Fruit fly (Drosophila melanogaster): Measurements from ENCODE around the gene CG6901.

The CG6901 gene

DNA sequence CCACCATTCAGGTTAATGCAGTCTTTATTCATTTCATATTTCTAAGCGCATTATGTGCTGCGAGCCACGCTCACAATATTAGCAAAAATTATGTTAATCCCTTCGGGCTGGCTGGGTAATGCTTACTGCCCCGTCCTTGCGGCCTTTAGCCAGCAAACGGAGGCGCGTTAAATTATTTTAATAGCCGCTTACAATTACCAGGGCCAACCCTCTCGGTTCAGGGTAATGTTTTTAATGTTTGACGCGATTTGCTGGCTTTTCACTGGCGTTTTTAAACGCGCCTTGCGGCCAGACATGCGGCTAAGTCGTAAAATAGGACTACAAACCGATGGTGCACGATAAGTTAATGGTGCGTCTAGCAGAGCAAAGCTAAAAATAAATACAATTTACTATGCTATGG lies 11.6 kb downstream of the CG6901 start:
- no peak for TF ChIP-seq noc (tag; optimal IDR thresholded peaks at IDR 0.05)

dm6 chr3R:16335438-16336073 lies 12.3 kb downstream of the CG6901 start:
- TF ChIP-seq noc (tag; optimal IDR thresholded peaks at IDR 0.05): no peak

DNA sequence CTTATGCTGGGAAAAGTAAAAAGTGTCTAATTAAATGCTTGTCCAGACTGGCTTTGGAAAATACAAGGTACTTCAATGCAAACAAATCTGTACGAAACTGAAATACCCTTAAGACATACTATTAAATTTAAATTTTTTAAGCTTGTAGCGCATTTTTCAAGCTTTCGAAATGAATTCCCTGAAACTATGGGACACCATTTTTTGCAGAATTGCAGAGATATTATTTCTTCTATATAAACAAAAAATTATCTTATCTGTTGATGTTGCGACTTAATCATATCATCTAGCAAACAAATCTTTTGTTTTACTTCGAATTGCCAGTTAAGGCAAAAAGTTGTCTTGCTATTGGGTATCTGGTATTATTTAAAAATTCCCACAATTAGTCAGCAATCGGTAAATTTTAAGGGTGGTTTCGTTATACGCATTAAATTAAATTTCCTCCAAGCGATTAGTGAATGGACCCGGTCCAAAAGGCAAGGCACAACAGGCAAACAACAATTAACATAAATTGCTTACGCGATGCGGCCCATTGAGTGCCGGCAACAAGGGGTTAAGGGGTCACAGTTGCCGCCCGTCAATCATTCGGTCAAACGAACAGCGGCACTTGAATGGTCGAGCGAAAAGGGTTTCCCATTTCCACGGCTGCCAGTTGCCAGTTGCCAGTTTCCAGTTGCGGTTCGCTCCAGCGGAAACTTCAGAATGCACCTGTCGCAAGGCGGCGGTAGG lies 13.3 kb downstream of the CG6901 start:
- no peak for TF ChIP-seq noc (tag; optimal IDR thresholded peaks at IDR 0.05)

- no peak for TF ChIP-seq noc (tag; optimal IDR thresholded peaks at IDR 0.05)
Measured at dm6 chr3R:16337053-16337385, 13.8 kb downstream of the CG6901 start.

dm6 chr3R:16337863-16338262 lies 14.6 kb downstream of the CG6901 start:
- no peak for TF ChIP-seq noc (tag; optimal IDR thresholded peaks at IDR 0.05)

- TF ChIP-seq noc (tag; optimal IDR thresholded peaks at IDR 0.05): no peak
Measured at dm6 chr3R:16338342-16338741, 15.1 kb downstream of the CG6901 start.

- TF ChIP-seq noc (tag; optimal IDR thresholded peaks at IDR 0.05): no peak
Measured at dm6 chr3R:16339475-16339874, 16.3 kb downstream of the CG6901 start, which contains the start of gene Sulf1. TSS of gene Sulf1 (minus strand) at chr3R:16339575.

DNA sequence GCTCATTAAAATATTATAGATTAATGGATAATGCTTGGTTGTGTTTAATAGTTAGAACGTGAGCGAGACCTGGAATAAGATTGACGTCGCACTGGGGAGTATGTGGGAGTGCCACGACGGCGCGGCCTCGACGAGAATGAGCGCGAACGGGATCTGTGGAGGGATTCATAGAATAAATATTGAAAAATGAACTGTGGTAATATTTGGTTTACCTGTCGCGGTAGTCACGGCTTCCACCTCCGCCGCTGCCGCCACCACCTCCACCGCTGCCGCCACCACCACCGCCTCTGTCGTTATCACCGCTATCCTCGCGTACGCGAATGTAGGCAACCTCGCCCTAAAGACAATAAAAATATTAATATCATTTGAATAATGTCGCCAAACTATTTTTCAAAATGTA lies 17.4 kb downstream of the CG6901 start:
- TF ChIP-seq noc (tag; optimal IDR thresholded peaks at IDR 0.05): no peak

DNA sequence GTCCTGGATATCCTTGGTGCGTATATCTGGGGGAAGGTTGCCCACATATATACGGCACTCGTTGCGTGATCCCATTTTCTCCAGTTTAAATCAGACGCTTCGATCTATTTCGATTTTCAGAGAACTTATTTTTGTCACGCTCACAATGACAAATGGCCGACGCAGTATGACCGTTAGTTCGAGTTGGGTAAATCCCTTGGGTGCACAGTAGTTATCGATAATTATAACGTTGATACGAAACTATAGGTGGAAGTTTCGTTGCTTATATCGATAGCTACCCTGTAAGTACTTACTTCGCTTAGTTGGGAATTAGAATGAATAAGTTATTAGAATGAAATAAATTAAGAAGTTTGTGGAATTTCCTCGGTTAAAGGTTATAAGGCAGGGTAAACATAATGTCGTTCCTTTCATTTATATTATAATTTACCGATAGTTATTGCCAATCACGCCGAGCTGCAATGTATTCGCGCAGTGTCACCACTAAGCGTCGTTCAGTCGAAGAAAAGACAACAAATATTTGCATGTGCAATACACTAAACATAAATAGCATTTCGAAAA lies 18.7 kb downstream of the CG6901 start, which contains the start of the genes SF2 and pad:
Gene SF2, minus strand, starts transcription at position 172 of the 558 bp plus-strand sequence.
Gene pad, plus strand, starts transcription at position 502 of the 558 bp plus-strand sequence.
- peak; percentile 86 for TF ChIP-seq noc (tag; optimal IDR thresholded peaks at IDR 0.05)

dm6 chr3R:16347626-16348264 lies 24.5 kb downstream of the CG6901 start:
- peak; percentile 44 for TF ChIP-seq noc (tag; optimal IDR thresholded peaks at IDR 0.05)

dm6 chr3R:16348289-16348688 lies 25.1 kb downstream of the CG6901 start:
- no peak for TF ChIP-seq noc (tag; optimal IDR thresholded peaks at IDR 0.05)

dm6 chr3R:16349111-16349655 lies 26.0 kb downstream of the CG6901 start, which contains the start of the genes CG14879 and Manf:
TSS of gene CG14879 (minus strand) at chr3R:16349226.
TSS of gene Manf (plus strand) at chr3R:16349404.
- peak; percentile 14 for TF ChIP-seq noc (tag; optimal IDR thresholded peaks at IDR 0.05)

DNA sequence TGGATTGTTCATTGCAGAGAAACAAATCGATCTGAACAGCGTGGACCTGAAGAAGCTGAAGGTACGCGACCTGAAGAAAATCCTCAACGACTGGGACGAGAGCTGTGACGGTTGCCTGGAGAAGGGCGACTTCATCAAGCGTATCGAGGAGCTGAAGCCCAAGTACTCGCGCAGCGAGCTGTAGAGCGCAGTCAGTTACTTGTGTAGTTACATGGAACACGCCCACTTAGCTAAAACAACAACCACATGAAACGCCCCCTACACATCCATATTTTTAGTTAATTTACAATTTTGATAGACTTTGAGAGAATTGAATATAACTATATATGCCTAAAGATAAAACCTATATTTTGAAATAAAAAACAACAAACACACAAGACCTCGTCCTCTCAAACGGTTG lies 27.2 kb downstream of the CG6901 start:
- TF ChIP-seq noc (tag; optimal IDR thresholded peaks at IDR 0.05): no peak

dm6 chr3R:16351044-16351443 lies 27.8 kb downstream of the CG6901 start:
- TF ChIP-seq noc (tag; optimal IDR thresholded peaks at IDR 0.05): no peak

DNA sequence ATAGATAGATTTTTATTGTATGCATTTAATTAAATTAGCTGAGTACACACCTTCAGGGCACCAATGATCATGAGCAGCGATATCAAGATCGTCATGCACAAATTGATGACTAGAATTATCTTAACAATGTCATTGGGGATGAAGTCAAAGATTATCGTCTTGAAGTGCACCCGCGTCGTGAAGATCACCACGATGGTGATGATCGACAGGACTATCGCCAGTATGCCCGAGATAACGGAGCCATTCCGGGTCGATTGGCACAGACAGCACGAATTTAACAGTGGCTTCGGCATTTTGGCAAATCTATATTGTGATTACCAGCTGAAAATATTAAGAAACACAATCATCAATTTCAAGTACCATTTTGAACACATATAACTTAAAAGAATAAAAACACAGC lies 28.8 kb downstream of the CG6901 start:
- no peak for TF ChIP-seq noc (tag; optimal IDR thresholded peaks at IDR 0.05)

DNA sequence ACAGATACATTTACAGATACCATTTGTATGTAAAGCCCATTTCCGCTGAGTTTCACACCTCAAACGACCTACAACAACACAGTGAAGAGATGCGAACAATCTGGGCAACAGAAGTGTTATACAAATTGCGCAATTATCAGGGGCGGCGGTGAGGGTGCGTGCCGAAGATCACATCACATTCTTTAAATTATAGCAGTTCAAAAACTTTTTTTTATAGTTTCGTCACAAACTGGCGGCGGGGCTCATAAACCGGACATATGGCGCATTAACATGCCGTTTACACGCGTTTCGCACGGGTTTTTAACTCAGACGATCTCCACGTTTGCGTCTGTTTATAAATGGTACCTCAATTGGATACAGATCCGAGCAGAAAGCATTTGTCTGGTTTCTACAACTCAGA lies 30.0 kb downstream of the CG6901 start:
- peak; percentile 6 for TF ChIP-seq noc (tag; optimal IDR thresholded peaks at IDR 0.05)
